Fruit fly (Drosophila melanogaster) whole organism, prepupa: ENCODE results near the gene bor.

Experiments
- CG10669 ChIP-seq: fragments of 200-800 bp; sonication (Bioruptor generic); optimal IDR thresholded peaks from 3 replicates; lab custom pipeline; 2018; ENCODE audit warnings: missing biosample characterization, mild to moderate bottlenecking, missing genetic modification characterization, moderate library complexity
- CG11294 ChIP-seq: fragments of 200-800 bp; sonication (Bioruptor generic); IDR thresholded peaks from 2 replicates; pipeline ENCODE4 v1.3.6; 2022; ENCODE audit warnings: missing biosample characterization, missing genetic modification characterization
- CG11762 ChIP-seq: fragments of 200-800 bp; sonication (Bioruptor generic); optimal IDR thresholded peaks from 3 replicates; lab custom pipeline; 2016; ENCODE audit warnings: missing biosample characterization, missing genetic modification characterization; ENCODE audit not compliant: insufficient read depth
- CG11902 ChIP-seq: fragments of 200-800 bp; sonication (Bioruptor generic); optimal IDR thresholded peaks from 3 replicates; lab custom pipeline; 2016; ENCODE audit warnings: missing biosample characterization, missing genetic modification characterization
- CG15336 ChIP-seq: fragments of 200-800 bp; sonication (Bioruptor generic); IDR thresholded peaks from 2 replicates; pipeline ENCODE4 v1.3.6; 2022; ENCODE audit warnings: missing biosample characterization, missing genetic modification characterization
- CG1621 ChIP-seq: fragments of 200-800 bp; sonication (Bioruptor generic); optimal IDR thresholded peaks from 3 replicates; lab custom pipeline; 2018; ENCODE audit warnings: missing biosample characterization, mild to moderate bottlenecking, missing genetic modification characterization
- CG16779 ChIP-seq: fragments of 200-800 bp; sonication (Bioruptor generic); optimal IDR thresholded peaks from 3 replicates; lab custom pipeline; 2017; ENCODE audit warnings: missing biosample characterization, mild to moderate bottlenecking, missing genetic modification characterization
- CG3032 ChIP-seq: fragments of 200-800 bp; optimal IDR thresholded peaks from 2 replicates; lab custom pipeline; 2019; ENCODE audit warnings: missing biosample characterization, mild to moderate bottlenecking, missing genetic modification characterization, moderate library complexity
- CG34406 ChIP-seq: fragments of 200-800 bp; sonication (Bioruptor generic); optimal IDR thresholded peaks from 3 replicates; lab custom pipeline; 2016; ENCODE audit warnings: missing biosample characterization, missing genetic modification characterization
- CG3919 ChIP-seq: fragments of 200-800 bp; sonication (Bioruptor generic); optimal IDR thresholded peaks from 3 replicates; lab custom pipeline; 2016; ENCODE audit warnings: missing biosample characterization, missing genetic modification characterization
- CG4318 ChIP-seq: fragments of 200-800 bp; sonication (Bioruptor generic); optimal IDR thresholded peaks from 3 replicates; lab custom pipeline; 2017; ENCODE audit warnings: missing biosample characterization, mild to moderate bottlenecking, missing genetic modification characterization
- CG6163 ChIP-seq: fragments of 200-800 bp; sonication (Bioruptor generic); IDR thresholded peaks from 3 replicates; pipeline ENCODE4 v1.3.6; 2022; ENCODE audit warnings: missing biosample characterization, missing genetic modification characterization
- CG6276 ChIP-seq: fragments of 200-800 bp; sonication (Bioruptor generic); optimal IDR thresholded peaks from 2 replicates; lab custom pipeline; 2017; ENCODE audit warnings: missing biosample characterization, mild to moderate bottlenecking, missing genetic modification characterization
- CG6792 ChIP-seq: fragments of 200-800 bp; sonication (Bioruptor generic); optimal IDR thresholded peaks from 3 replicates; lab custom pipeline; 2016; ENCODE audit warnings: missing biosample characterization, missing genetic modification characterization
- CG7368 ChIP-seq: fragments of 200-800 bp; sonication (Bioruptor generic); optimal IDR thresholded peaks from 3 replicates; lab custom pipeline; 2016; ENCODE audit warnings: missing biosample characterization, missing genetic modification characterization
- CG8119 ChIP-seq: fragments of 200-800 bp; sonication (Bioruptor generic); IDR thresholded peaks from 3 replicates; pipeline ENCODE4 v1.3.6; 2022; ENCODE audit warnings: missing biosample characterization, missing genetic modification characterization
- CG8632 ChIP-seq: fragments of 200-800 bp; sonication (Bioruptor generic); optimal IDR thresholded peaks from 3 replicates; lab custom pipeline; 2016; ENCODE audit warnings: missing biosample characterization, missing genetic modification characterization
- CG9139 ChIP-seq: fragments of 200-800 bp; sonication (Bioruptor generic); optimal IDR thresholded peaks from 3 replicates; lab custom pipeline; 2017; ENCODE audit warnings: missing biosample characterization, mild to moderate bottlenecking, missing genetic modification characterization
- Eip75B ChIP-seq: fragments of 200-800 bp; sonication (Bioruptor generic); optimal IDR thresholded peaks from 3 replicates; lab custom pipeline; 2016; ENCODE audit warnings: missing biosample characterization, missing genetic modification characterization
- Eip78C ChIP-seq: fragments of 200-800 bp; sonication (Bioruptor generic); peaks from one replicate; lab custom pipeline; 2016; ENCODE audit warnings: missing biosample characterization, missing genetic modification characterization
- Eip93F ChIP-seq: fragments of 200-800 bp; sonication (Bioruptor generic); optimal IDR thresholded peaks from 2 replicates; lab custom pipeline; 2016; ENCODE audit warnings: missing biosample characterization, mild to moderate bottlenecking, missing genetic modification characterization
- Ets21C ChIP-seq: fragments of 200-800 bp; sonication (Bioruptor generic); optimal IDR thresholded peaks from 3 replicates; lab custom pipeline; 2016; ENCODE audit warnings: missing biosample characterization, missing genetic modification characterization
- Gug ChIP-seq: fragments of 200-800 bp; sonication (Bioruptor generic); IDR thresholded peaks from 2 replicates; pipeline ENCODE4 v1.3.6; 2022; ENCODE audit warnings: missing biosample characterization, missing genetic modification characterization
- Hr38 ChIP-seq: sonication (Bioruptor generic); optimal IDR thresholded peaks from 2 replicates; lab custom pipeline; 2016; ENCODE audit warnings: missing biosample characterization, missing genetic modification characterization
- Hr39 ChIP-seq: fragments of 200-800 bp; sonication (Bioruptor generic); optimal IDR thresholded peaks from 2 replicates; lab custom pipeline; 2016; ENCODE audit warnings: missing biosample characterization, missing genetic modification characterization
- Hr4 ChIP-seq: fragments of 200-800 bp; sonication (Bioruptor generic); optimal IDR thresholded peaks from 3 replicates; lab custom pipeline; 2016; ENCODE audit warnings: missing biosample characterization, missing genetic modification characterization
- Lpt ChIP-seq: fragments of 200-800 bp; sonication (Bioruptor generic); optimal IDR thresholded peaks from 3 replicates; lab custom pipeline; 2016; ENCODE audit warnings: missing biosample characterization, missing genetic modification characterization
- Met ChIP-seq: fragments of 200-800 bp; sonication (Bioruptor generic); optimal IDR thresholded peaks from 3 replicates; lab custom pipeline; 2016; ENCODE audit warnings: missing biosample characterization, missing genetic modification characterization
- OdsH ChIP-seq: fragments of 200-800 bp; sonication (Bioruptor generic); optimal IDR thresholded peaks from 3 replicates; lab custom pipeline; 2016; ENCODE audit warnings: missing biosample characterization, missing genetic modification characterization
- Smox ChIP-seq: fragments of 200-800 bp; sonication (Bioruptor generic); optimal IDR thresholded peaks from 3 replicates; lab custom pipeline; 2016; ENCODE audit warnings: missing biosample characterization, missing genetic modification characterization
- Sox14 ChIP-seq: fragments of 200-800 bp; sonication (Bioruptor generic); optimal IDR thresholded peaks from 3 replicates; lab custom pipeline; 2016; ENCODE audit warnings: missing biosample characterization, missing genetic modification characterization
- achi ChIP-seq: fragments of 200-800 bp; sonication (Bioruptor generic); optimal IDR thresholded peaks from 3 replicates; lab custom pipeline; 2016; ENCODE audit warnings: missing biosample characterization, missing genetic modification characterization
- acj6 ChIP-seq: fragments of 200-800 bp; sonication (Bioruptor generic); optimal IDR thresholded peaks from 3 replicates; lab custom pipeline; 2016; ENCODE audit warnings: missing biosample characterization, missing genetic modification characterization
- cyc ChIP-seq: fragments of 200-800 bp; sonication (Bioruptor generic); optimal IDR thresholded peaks from 3 replicates; lab custom pipeline; 2016; ENCODE audit warnings: missing biosample characterization, missing genetic modification characterization
- dac ChIP-seq: fragments of 200-800 bp; sonication (Bioruptor generic); optimal IDR thresholded peaks from 2 replicates; lab custom pipeline; 2017; ENCODE audit warnings: missing biosample characterization, mild to moderate bottlenecking, missing genetic modification characterization
- dsx ChIP-seq: fragments of 200-800 bp; optimal IDR thresholded peaks from 3 replicates; lab custom pipeline; 2019; ENCODE audit warnings: missing biosample characterization, mild to moderate bottlenecking, missing genetic modification characterization, moderate library complexity; ENCODE audit not compliant: poor library complexity, severe bottlenecking
- esn ChIP-seq: fragments of 200-800 bp; sonication (Bioruptor generic); optimal IDR thresholded peaks from 2 replicates; lab custom pipeline; 2016; ENCODE audit warnings: missing biosample characterization, mild to moderate bottlenecking, missing genetic modification characterization, moderate library complexity
- fd59A ChIP-seq: fragments of 200-800 bp; sonication (Bioruptor generic); optimal IDR thresholded peaks from 2 replicates; lab custom pipeline; 2017; ENCODE audit warnings: missing biosample characterization, mild to moderate bottlenecking, missing genetic modification characterization, missing genetic modification reagents
- fd85E ChIP-seq: fragments of 200-800 bp; sonication (Bioruptor generic); optimal IDR thresholded peaks from 3 replicates; lab custom pipeline; 2016; ENCODE audit warnings: missing biosample characterization, missing genetic modification characterization
- fkh ChIP-seq: fragments of 200-800 bp; sonication (Bioruptor generic); optimal IDR thresholded peaks from 3 replicates; lab custom pipeline; 2017; ENCODE audit warnings: missing biosample characterization, mild to moderate bottlenecking, missing genetic modification characterization, moderate library complexity
- salr ChIP-seq, 2 experiments: fragments of 200-800 bp; sonication (Bioruptor generic); optimal IDR thresholded peaks; 3 replicates each; lab custom pipeline; 2016 to 2018; ENCODE audit warnings: missing biosample characterization in 2 of 2, missing genetic modification characterization in 2 of 2, mild to moderate bottlenecking in 1 of 2
- spab ChIP-seq: fragments of 200-800 bp; sonication (Bioruptor generic); optimal IDR thresholded peaks from 2 replicates; lab custom pipeline; 2017; ENCODE audit warnings: missing biosample characterization, mild to moderate bottlenecking, missing genetic modification characterization, missing genetic modification reagents
- ss ChIP-seq, 2 experiments: fragments of 200-800 bp; sonication (Bioruptor generic); optimal IDR thresholded peaks; 2 replicates in 1 of 2; 3 replicates in 1 of 2; lab custom pipeline; 2017 to 2018; ENCODE audit warnings: mild to moderate bottlenecking in 2 of 2, missing biosample characterization in 2 of 2, missing genetic modification characterization in 2 of 2, moderate library complexity in 1 of 2
- topi ChIP-seq: fragments of 200-800 bp; sonication (Bioruptor generic); optimal IDR thresholded peaks from 3 replicates; lab custom pipeline; 2016; ENCODE audit warnings: missing biosample characterization, missing genetic modification characterization
- vri ChIP-seq: fragments of 200-800 bp; sonication (Bioruptor generic); optimal IDR thresholded peaks from 3 replicates; lab custom pipeline; 2016; ENCODE audit warnings: missing biosample characterization, mild to moderate bottlenecking, missing genetic modification characterization

bor gene

dm6 chr3R:16290242-16290824, 26.4 kb upstream of the bor start:
- TF ChIP-seq CG7368 (GFP tag; lab: Kevin White, UChicago): no peak
- no peak for TF ChIP-seq Ets21C (GFP tag; lab: Kevin White, UChicago)
- no peak for TF ChIP-seq cyc (GFP tag; lab: Kevin White, UChicago)
- TF ChIP-seq Eip78C: peak; percentile 51
- TF ChIP-seq CG6792: no peak
- peak; percentile 2 for TF ChIP-seq vri (GFP tag; lab: Kevin White, UChicago)
- no peak for TF ChIP-seq CG9139 (GFP tag; lab: Kevin White, UChicago)
- TF ChIP-seq CG8119: no peak
- no peak for TF ChIP-seq dsx (GFP tag; lab: Kevin White, UChicago)
- TF ChIP-seq Sox14 (GFP tag; lab: Kevin White, UChicago): peak; percentile 81

dm6 chr3R:16288714-16289291, 24.9 kb upstream of the bor start:
- TF ChIP-seq cyc (GFP tag; lab: Kevin White, UChicago) (no peak), CG1621 (no peak), Smox (GFP tag; lab: Kevin White, UChicago) (no peak), CG7368 (GFP tag; lab: Kevin White, UChicago) (no peak), fd59A (GFP tag; lab: Kevin White, UChicago) (no peak), fd85E (GFP tag; lab: Kevin White, UChicago) (no peak), Gug (GFP tag; lab: Robert Waterston, UW) (no peak), ss (GFP tag; optimal IDR thresholded peaks at IDR 0.05; lab: Kevin White, UChicago) (peak in 1 of 2 experiments; percentile 26), vri (GFP tag; lab: Kevin White, UChicago) (no peak), CG9139 (GFP tag; lab: Kevin White, UChicago) (no peak), Sox14 (GFP tag; lab: Kevin White, UChicago) (peak; percentile 56), achi (no peak), CG6792 (no peak), Eip93F (GFP tag; lab: Kevin White, UChicago) (no peak), CG8632 (no peak), spab (GFP tag; lab: Kevin White, UChicago) (no peak), CG34406 (GFP tag; lab: Kevin White, UChicago) (no peak), CG4318 (GFP tag; lab: Kevin White, UChicago) (no peak), CG16779 (no peak), Met (no peak), CG3032 (tag; lab: Kevin White, UChicago) (no peak), esn (GFP tag; lab: Kevin White, UChicago) (no peak), dsx (GFP tag; lab: Kevin White, UChicago) (peak; percentile 64), CG6163 (no peak), acj6 (GFP tag; lab: Kevin White, UChicago) (no peak), CG10669 (peak; percentile 12), CG11762 (GFP tag; lab: Kevin White, UChicago) (no peak), Hr39 (no peak), CG6276 (no peak), fkh (GFP tag; lab: Kevin White, UChicago) (no peak), Hr38 (GFP tag; lab: Kevin White, UChicago) (no peak), CG3919 (no peak), salr (GFP tag; optimal IDR thresholded peaks at IDR 0.05; lab: Kevin White, UChicago) (no peak), Eip75B (GFP tag; lab: Kevin White, UChicago) (no peak), CG15336 (GFP tag; lab: Robert Waterston, UW) (no peak), Eip78C (peak; percentile 38), Lpt (GFP tag; lab: Kevin White, UChicago) (no peak), OdsH (GFP tag; lab: Kevin White, UChicago) (no peak), CG11294 (no peak), Hr4 (GFP tag; lab: Kevin White, UChicago) (no peak), dac (GFP tag; lab: Kevin White, UChicago) (no peak), CG11902 (no peak), topi (GFP tag; lab: Kevin White, UChicago) (no peak)
